Worm (Caenorhabditis elegans) whole organism, mixed stage, embryonic: ENCODE results near the gene B0457.4.

ENCODE experiments used
- blmp-1 ChIP-seq: fragments of 150-350 bp; optimal IDR thresholded peaks from 2 replicates; lab custom pipeline; 2014; ENCODE audit warnings: missing biosample characterization, missing genetic modification characterization
- drap-1 ChIP-seq: fragments of 200-800 bp; sonication (Bioruptor generic); optimal IDR thresholded peaks from 3 replicates; lab custom pipeline; 2018; ENCODE audit warnings: mild to moderate bottlenecking, missing genetic modification characterization, missing compliant biosample characterization
- elt-3 ChIP-seq: fragments of 150-350 bp; optimal IDR thresholded peaks from 2 replicates; lab custom pipeline; 2014; ENCODE audit warnings: missing biosample characterization, missing genetic modification characterization
- mep-1 ChIP-seq: fragments of 150-350 bp; optimal IDR thresholded peaks from 2 replicates; lab custom pipeline; 2017; ENCODE audit warnings: missing biosample characterization, missing genetic modification reagents, missing genetic modification characterization, inconsistent platforms
- mls-2 ChIP-seq: sonication (generic microtip); optimal IDR thresholded peaks from 2 replicates; lab custom pipeline; 2016; ENCODE audit warnings: mild to moderate bottlenecking, missing genetic modification characterization, moderate library complexity, missing compliant biosample characterization
- nhr-12 ChIP-seq: fragments of 150-350 bp; optimal IDR thresholded peaks from 2 replicates; lab custom pipeline; 2014; ENCODE audit warnings: missing biosample characterization, missing genetic modification characterization
- nhr-237 ChIP-seq: fragments of 150-350 bp; optimal IDR thresholded peaks from 2 replicates; lab custom pipeline; 2014; ENCODE audit warnings: missing biosample characterization, missing genetic modification characterization
- pha-4 ChIP-seq: fragments of 150-350 bp; optimal IDR thresholded peaks from 2 replicates; lab custom pipeline; 2018; ENCODE audit warnings: missing biosample characterization, missing genetic modification reagents, missing genetic modification characterization
- sptf-1 ChIP-seq: sonication (generic microtip); optimal IDR thresholded peaks from 2 replicates; lab custom pipeline; 2017; ENCODE audit warnings: mild to moderate bottlenecking, missing genetic modification characterization, moderate library complexity, missing compliant biosample characterization
- unc-39 ChIP-seq: fragments of 150-350 bp; optimal IDR thresholded peaks from 2 replicates; lab custom pipeline; 2014; ENCODE audit warnings: missing biosample characterization, missing genetic modification characterization

B0457.4 gene

DNA sequence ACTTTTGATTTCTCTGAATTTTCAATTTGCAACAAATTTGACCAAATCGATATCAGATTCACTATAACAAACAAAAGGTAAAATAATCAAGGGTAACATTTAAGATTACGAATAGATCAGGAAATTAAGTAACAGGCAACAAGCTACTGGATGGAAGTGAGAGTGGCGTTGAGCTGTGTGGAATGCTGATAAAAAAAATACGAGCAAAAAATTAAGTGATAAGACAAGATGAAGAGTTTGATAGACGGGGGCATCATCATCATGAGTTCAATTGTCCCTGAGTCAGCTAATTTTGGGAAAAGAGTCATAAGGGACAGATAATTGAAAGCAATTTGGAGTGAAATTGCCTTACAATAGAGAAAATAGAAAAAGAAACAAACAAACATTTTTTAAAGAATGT lies 45.0 kb downstream of the B0457.4 start:
- no peak for TF ChIP-seq unc-39
- TF ChIP-seq elt-3 (tag; lab: Kevin White, UChicago): no peak
- no peak for TF ChIP-seq mls-2 (tag; lab: Kevin White, UChicago)
- no peak for TF ChIP-seq drap-1 (GFP tag; lab: Kevin White, UChicago)
- TF ChIP-seq sptf-1 (tag; lab: Kevin White, UChicago): no peak
- no peak for TF ChIP-seq nhr-237
- no peak for TF ChIP-seq blmp-1
- TF ChIP-seq nhr-12: no peak
- TF ChIP-seq, all 35 proteins: peak for 0

DNA sequence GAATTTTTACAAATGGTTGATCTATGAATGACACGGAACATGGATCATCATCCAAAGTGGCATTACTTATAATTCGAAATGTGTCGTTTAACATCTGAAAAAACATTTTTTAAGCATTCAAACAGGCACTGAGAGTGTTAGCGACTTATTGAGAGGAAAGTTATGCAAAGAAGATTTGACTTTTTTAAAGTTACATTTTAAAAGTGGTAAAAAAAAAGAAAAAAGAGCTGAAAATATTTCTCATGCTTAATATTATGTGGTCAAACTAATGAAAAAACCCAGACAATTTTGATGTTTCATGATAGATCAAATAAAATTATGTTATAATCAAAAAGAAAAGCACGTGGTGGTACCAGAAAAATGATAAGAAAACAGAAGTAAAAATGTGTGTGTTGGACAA lies 46.8 kb downstream of the B0457.4 start, which contains the start of gene npr-20:
npr-20 (minus strand) TSS at position 101 of the 400 bp plus-strand sequence.
- TF ChIP-seq sptf-1 (tag; lab: Kevin White, UChicago) (no peak), pha-4 (tag; lab: Kevin White, UChicago) (no peak), mep-1 (no peak)
